Fruit fly (Drosophila melanogaster) whole organism: ENCODE data around the gene Polr2J.

ENCODE experiments used
- CG8478 ChIP-seq: fragments of >200 bp; optimal IDR thresholded peaks from 2 replicates; lab custom pipeline; 2018; ENCODE audit warnings: inconsistent platforms
- Dll ChIP-seq: fragments of >200 bp; optimal IDR thresholded peaks from 2 replicates; lab custom pipeline; 2017
- pan ChIP-seq: fragments of >200 bp; optimal IDR thresholded peaks from 2 replicates; lab custom pipeline; 2017
- psq ChIP-seq: fragments of >200 bp; optimal IDR thresholded peaks from 2 replicates; lab custom pipeline; 2017
- usp ChIP-seq: fragments of >200 bp; optimal IDR thresholded peaks from 2 replicates; lab custom pipeline; 2017; ENCODE audit warnings: missing biosample characterization, missing genetic modification characterization, mixed read lengths

dm6 chr2L:17427929-17428456, 17.8 kb upstream of the Polr2J start:
- no peak for TF ChIP-seq pan
- TF ChIP-seq CG8478: no peak
- no peak for TF ChIP-seq usp (GFP tag; lab: Kevin White, UChicago)
- no peak for TF ChIP-seq psq
- TF ChIP-seq Dll (lab: Kevin White, UChicago): no peak
